Worm (Caenorhabditis elegans): Measurements from ENCODE around the gene T08D10.3.

DNA sequence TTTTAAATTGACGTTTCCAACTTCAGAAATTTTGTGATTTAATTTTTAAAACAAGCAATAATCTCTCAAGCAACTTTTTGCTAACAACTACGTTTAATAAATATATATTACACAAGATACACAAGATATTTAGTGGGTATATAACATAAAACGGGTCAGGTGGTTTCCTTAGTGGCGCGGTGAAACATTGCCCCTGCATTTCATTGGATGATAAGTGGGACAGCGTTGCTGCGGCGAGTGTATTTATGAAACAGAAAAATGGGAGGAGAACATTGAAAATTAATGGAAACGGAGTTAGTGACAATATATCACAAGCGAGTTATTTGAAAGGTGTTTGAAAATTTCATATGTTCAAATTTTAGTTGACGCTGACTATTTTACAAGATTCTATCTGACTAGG, 37.6 kb downstream of the T08D10.3 start:
- no peak for TF ChIP-seq B0336.3 (GFP tag; IDR thresholded peaks at IDR 0.05)
- no peak for TF ChIP-seq lsl-1 (GFP tag; optimal IDR thresholded peaks at IDR 0.05)
- no peak for TF ChIP-seq ekl-4 (GFP tag; IDR thresholded peaks at IDR 0.05)
- TF ChIP-seq nfya-1 (tag; optimal IDR thresholded peaks at IDR 0.05; ENCODE audit: borderline replicate concordance, insufficient read depth) = no peak
- no peak for TF ChIP-seq ceh-91 (GFP tag; IDR thresholded peaks at IDR 0.05)
- TF ChIP-seq unc-130 (GFP tag; optimal IDR thresholded peaks at IDR 0.05) = no peak
- TF ChIP-seq dpl-1 (GFP tag; optimal IDR thresholded peaks at IDR 0.05) = no peak
- TF ChIP-seq nfya-2 (GFP tag; IDR thresholded peaks at IDR 0.05) = no peak
- TF ChIP-seq madf-10 (tag; optimal IDR thresholded peaks at IDR 0.05) = no peak
- no peak for TF ChIP-seq egl-18 (GFP tag; IDR thresholded peaks at IDR 0.05)
- TF ChIP-seq efl-1 (GFP tag; optimal IDR thresholded peaks at IDR 0.05) = no peak

All from whole organism, young adult.